Fruit fly (Drosophila melanogaster) whole organism, prepupa: ENCODE measurements around the gene Fip1.

Source experiments
- CG10631 ChIP-seq: fragments of 200-800 bp; sonication (Bioruptor generic); optimal IDR thresholded peaks from 2 replicates; lab custom pipeline; 2016; ENCODE audit warnings: missing biosample characterization, missing genetic modification characterization
- CG10669 ChIP-seq: fragments of 200-800 bp; sonication (Bioruptor generic); optimal IDR thresholded peaks from 3 replicates; lab custom pipeline; 2018; ENCODE audit warnings: missing biosample characterization, mild to moderate bottlenecking, missing genetic modification characterization, moderate library complexity
- CG11294 ChIP-seq: fragments of 200-800 bp; sonication (Bioruptor generic); IDR thresholded peaks from 2 replicates; pipeline ENCODE4 v1.3.6; 2022; ENCODE audit warnings: missing biosample characterization, missing genetic modification characterization
- CG15336 ChIP-seq: fragments of 200-800 bp; sonication (Bioruptor generic); IDR thresholded peaks from 2 replicates; pipeline ENCODE4 v1.3.6; 2022; ENCODE audit warnings: missing biosample characterization, missing genetic modification characterization
- CG1621 ChIP-seq: fragments of 200-800 bp; sonication (Bioruptor generic); optimal IDR thresholded peaks from 3 replicates; lab custom pipeline; 2018; ENCODE audit warnings: missing biosample characterization, mild to moderate bottlenecking, missing genetic modification characterization
- CG16779 ChIP-seq: fragments of 200-800 bp; sonication (Bioruptor generic); optimal IDR thresholded peaks from 3 replicates; lab custom pipeline; 2017; ENCODE audit warnings: missing biosample characterization, mild to moderate bottlenecking, missing genetic modification characterization
- CG3032 ChIP-seq: fragments of 200-800 bp; optimal IDR thresholded peaks from 2 replicates; lab custom pipeline; 2019; ENCODE audit warnings: missing biosample characterization, mild to moderate bottlenecking, missing genetic modification characterization, moderate library complexity
- CG31627 ChIP-seq: fragments of 200-800 bp; sonication (Bioruptor generic); optimal IDR thresholded peaks from 3 replicates; lab custom pipeline; 2016; ENCODE audit warnings: missing biosample characterization, missing genetic modification characterization
- CG32006 ChIP-seq: fragments of 200-800 bp; sonication (Bioruptor generic); optimal IDR thresholded peaks from 3 replicates; lab custom pipeline; 2017; ENCODE audit warnings: missing biosample characterization, mild to moderate bottlenecking, missing genetic modification characterization
- CG34406 ChIP-seq: fragments of 200-800 bp; sonication (Bioruptor generic); optimal IDR thresholded peaks from 3 replicates; lab custom pipeline; 2016; ENCODE audit warnings: missing biosample characterization, missing genetic modification characterization
- CG4318 ChIP-seq: fragments of 200-800 bp; sonication (Bioruptor generic); optimal IDR thresholded peaks from 3 replicates; lab custom pipeline; 2017; ENCODE audit warnings: missing biosample characterization, mild to moderate bottlenecking, missing genetic modification characterization
- CG6163 ChIP-seq: fragments of 200-800 bp; sonication (Bioruptor generic); IDR thresholded peaks from 3 replicates; pipeline ENCODE4 v1.3.6; 2022; ENCODE audit warnings: missing biosample characterization, missing genetic modification characterization
- CG6276 ChIP-seq: fragments of 200-800 bp; sonication (Bioruptor generic); optimal IDR thresholded peaks from 2 replicates; lab custom pipeline; 2017; ENCODE audit warnings: missing biosample characterization, mild to moderate bottlenecking, missing genetic modification characterization
- CG6792 ChIP-seq: fragments of 200-800 bp; sonication (Bioruptor generic); optimal IDR thresholded peaks from 3 replicates; lab custom pipeline; 2016; ENCODE audit warnings: missing biosample characterization, missing genetic modification characterization
- CG6808 ChIP-seq: fragments of 200-800 bp; sonication (Bioruptor generic); optimal IDR thresholded peaks from 3 replicates; lab custom pipeline; 2017; ENCODE audit warnings: missing biosample characterization, missing genetic modification characterization, mild to moderate bottlenecking, moderate library complexity, missing genetic modification reagents
- CG7368 ChIP-seq: fragments of 200-800 bp; sonication (Bioruptor generic); optimal IDR thresholded peaks from 3 replicates; lab custom pipeline; 2016; ENCODE audit warnings: missing biosample characterization, missing genetic modification characterization
- CG9139 ChIP-seq: fragments of 200-800 bp; sonication (Bioruptor generic); optimal IDR thresholded peaks from 3 replicates; lab custom pipeline; 2017; ENCODE audit warnings: missing biosample characterization, mild to moderate bottlenecking, missing genetic modification characterization
- Eip78C ChIP-seq: fragments of 200-800 bp; sonication (Bioruptor generic); peaks from one replicate; lab custom pipeline; 2016; ENCODE audit warnings: missing biosample characterization, missing genetic modification characterization
- Ets21C ChIP-seq: fragments of 200-800 bp; sonication (Bioruptor generic); optimal IDR thresholded peaks from 3 replicates; lab custom pipeline; 2016; ENCODE audit warnings: missing biosample characterization, missing genetic modification characterization
- Ets96B ChIP-seq: fragments of 200-800 bp; optimal IDR thresholded peaks from 2 replicates; lab custom pipeline; 2019; ENCODE audit warnings: missing biosample characterization, mild to moderate bottlenecking, missing genetic modification characterization, moderate library complexity
- Gug ChIP-seq: fragments of 200-800 bp; sonication (Bioruptor generic); IDR thresholded peaks from 2 replicates; pipeline ENCODE4 v1.3.6; 2022; ENCODE audit warnings: missing biosample characterization, missing genetic modification characterization
- Hr38 ChIP-seq: sonication (Bioruptor generic); optimal IDR thresholded peaks from 2 replicates; lab custom pipeline; 2016; ENCODE audit warnings: missing biosample characterization, missing genetic modification characterization
- Hr39 ChIP-seq: fragments of 200-800 bp; sonication (Bioruptor generic); optimal IDR thresholded peaks from 2 replicates; lab custom pipeline; 2016; ENCODE audit warnings: missing biosample characterization, missing genetic modification characterization
- Met ChIP-seq: fragments of 200-800 bp; sonication (Bioruptor generic); optimal IDR thresholded peaks from 3 replicates; lab custom pipeline; 2016; ENCODE audit warnings: missing biosample characterization, missing genetic modification characterization
- OdsH ChIP-seq: fragments of 200-800 bp; sonication (Bioruptor generic); optimal IDR thresholded peaks from 3 replicates; lab custom pipeline; 2016; ENCODE audit warnings: missing biosample characterization, missing genetic modification characterization
- Smox ChIP-seq: fragments of 200-800 bp; sonication (Bioruptor generic); optimal IDR thresholded peaks from 3 replicates; lab custom pipeline; 2016; ENCODE audit warnings: missing biosample characterization, missing genetic modification characterization
- Sox102F ChIP-seq: fragments of 200-800 bp; sonication (Bioruptor generic); optimal IDR thresholded peaks from 2 replicates; lab custom pipeline; 2016; ENCODE audit warnings: missing biosample characterization, mild to moderate bottlenecking, missing genetic modification characterization
- Sox14 ChIP-seq: fragments of 200-800 bp; sonication (Bioruptor generic); optimal IDR thresholded peaks from 3 replicates; lab custom pipeline; 2016; ENCODE audit warnings: missing biosample characterization, missing genetic modification characterization
- Sox15 ChIP-seq: fragments of 200-800 bp; sonication (Bioruptor generic); optimal IDR thresholded peaks from 3 replicates; lab custom pipeline; 2016; ENCODE audit warnings: missing biosample characterization, missing genetic modification characterization
- achi ChIP-seq: fragments of 200-800 bp; sonication (Bioruptor generic); optimal IDR thresholded peaks from 3 replicates; lab custom pipeline; 2016; ENCODE audit warnings: missing biosample characterization, missing genetic modification characterization
- acj6 ChIP-seq: fragments of 200-800 bp; sonication (Bioruptor generic); optimal IDR thresholded peaks from 3 replicates; lab custom pipeline; 2016; ENCODE audit warnings: missing biosample characterization, missing genetic modification characterization
- dac ChIP-seq: fragments of 200-800 bp; sonication (Bioruptor generic); optimal IDR thresholded peaks from 2 replicates; lab custom pipeline; 2017; ENCODE audit warnings: missing biosample characterization, mild to moderate bottlenecking, missing genetic modification characterization
- dsx ChIP-seq: fragments of 200-800 bp; optimal IDR thresholded peaks from 3 replicates; lab custom pipeline; 2019; ENCODE audit warnings: missing biosample characterization, mild to moderate bottlenecking, missing genetic modification characterization, moderate library complexity; ENCODE audit not compliant: poor library complexity, severe bottlenecking
- eg ChIP-seq: fragments of 200-800 bp; sonication (Bioruptor generic); IDR thresholded peaks from 3 replicates; pipeline ENCODE4 v1.3.6; 2022; ENCODE audit warnings: missing biosample characterization, missing genetic modification characterization
- fd85E ChIP-seq: fragments of 200-800 bp; sonication (Bioruptor generic); optimal IDR thresholded peaks from 3 replicates; lab custom pipeline; 2016; ENCODE audit warnings: missing biosample characterization, missing genetic modification characterization
- lz ChIP-seq: fragments of 200-800 bp; sonication (Bioruptor generic); optimal IDR thresholded peaks from 3 replicates; lab custom pipeline; 2016; ENCODE audit warnings: missing biosample characterization, missing genetic modification characterization
- net ChIP-seq: fragments of 200-800 bp; sonication (Bioruptor generic); optimal IDR thresholded peaks from 3 replicates; lab custom pipeline; 2016; ENCODE audit warnings: missing biosample characterization, missing genetic modification characterization
- salr ChIP-seq, 2 experiments: fragments of 200-800 bp; sonication (Bioruptor generic); optimal IDR thresholded peaks; 3 replicates each; lab custom pipeline; 2016 to 2018; ENCODE audit warnings: missing biosample characterization in 2 of 2, missing genetic modification characterization in 2 of 2, mild to moderate bottlenecking in 1 of 2
- topi ChIP-seq: fragments of 200-800 bp; sonication (Bioruptor generic); optimal IDR thresholded peaks from 3 replicates; lab custom pipeline; 2016; ENCODE audit warnings: missing biosample characterization, missing genetic modification characterization

Fip1 gene

DNA sequence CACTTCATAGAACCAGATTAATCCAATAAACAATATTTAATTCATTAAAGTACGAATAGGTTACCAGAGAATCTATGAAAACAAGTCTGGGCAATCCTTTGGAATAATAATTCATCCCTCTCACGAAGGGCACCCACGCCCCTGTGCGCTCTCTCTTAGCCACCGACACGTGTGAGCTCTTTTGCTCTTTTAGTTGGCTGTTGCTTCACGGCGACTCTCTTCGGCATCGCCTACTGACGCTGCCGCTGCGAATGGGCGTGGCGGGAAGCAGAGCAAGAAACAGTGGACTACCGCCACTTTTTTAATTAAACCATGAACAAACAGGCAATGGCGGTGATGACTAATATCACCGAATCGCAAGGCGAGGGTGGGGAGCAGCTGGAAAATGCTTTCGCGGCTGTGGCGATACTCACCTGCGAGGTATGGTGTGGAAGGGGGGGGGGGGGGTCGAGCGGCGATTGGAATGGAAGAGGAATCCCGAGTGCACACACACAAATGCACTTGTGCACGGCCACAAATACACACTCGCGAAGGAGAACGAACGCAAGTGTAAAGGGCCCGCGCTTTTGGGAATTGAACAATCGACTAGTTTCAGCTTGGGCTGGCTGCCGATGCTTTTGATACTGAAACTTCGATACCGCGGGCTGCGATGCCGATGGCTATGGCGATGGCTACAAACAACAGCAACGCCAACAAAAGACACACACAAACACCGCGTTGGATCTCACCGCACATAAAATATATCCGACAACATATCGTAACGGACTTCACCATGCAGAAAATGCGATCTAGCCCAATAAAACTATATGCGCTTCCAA is 6.4 kb upstream of the Fip1 start (continued):
- TF ChIP-seq Met (GFP tag; lab: Kevin White, UChicago): peak; percentile 92
- TF ChIP-seq CG32006: peak; percentile 77
- peak; percentile 51 for TF ChIP-seq CG11294
- TF ChIP-seq dac: peak; percentile 42
- peak; percentile 83 for TF ChIP-seq Ets21C (GFP tag; lab: Kevin White, UChicago)
- peak; percentile 94 for TF ChIP-seq Sox102F (GFP tag; lab: Kevin White, UChicago)
- TF ChIP-seq OdsH (GFP tag; lab: Kevin White, UChicago): peak; percentile 85
- peak; percentile 83 for TF ChIP-seq fd85E (GFP tag; lab: Kevin White, UChicago)
- peak; percentile 86 for TF ChIP-seq eg (GFP tag; lab: Robert Waterston, UW)
- peak; percentile 42 for TF ChIP-seq CG4318 (GFP tag; lab: Kevin White, UChicago)
- TF ChIP-seq Gug: peak; percentile 64
- peak; percentile 67 for TF ChIP-seq CG1621 (tag; lab: Kevin White, UChicago)
- peak; percentile 73 for TF ChIP-seq Ets96B (tag; lab: Kevin White, UChicago)
- peak; percentile 67 for TF ChIP-seq CG3032 (tag; lab: Kevin White, UChicago)
- peak; percentile 53 for TF ChIP-seq CG16779
- TF ChIP-seq CG9139: peak; percentile 38
- TF ChIP-seq CG6163: peak; percentile 92
- TF ChIP-seq dsx (GFP tag; lab: Kevin White, UChicago): peak; percentile 43
- peak; percentile 90 for TF ChIP-seq lz (GFP tag; lab: Kevin White, UChicago)
- peak; percentile 85 for TF ChIP-seq CG34406 (GFP tag; lab: Kevin White, UChicago)
- TF ChIP-seq Hr38 (GFP tag; lab: Kevin White, UChicago): no peak
- TF ChIP-seq Sox14 (GFP tag; lab: Kevin White, UChicago): peak; percentile 87
- TF ChIP-seq CG6276 (GFP tag; lab: Kevin White, UChicago): peak; percentile 64
- TF ChIP-seq net (GFP tag; lab: Kevin White, UChicago): peak; percentile 87
- peak; percentile 87 for TF ChIP-seq CG6792 (GFP tag; lab: Kevin White, UChicago)
- peak; percentile 90 for TF ChIP-seq topi (GFP tag; lab: Kevin White, UChicago)
- peak; percentile 89 for TF ChIP-seq CG31627
- TF ChIP-seq CG10631 (GFP tag; lab: Kevin White, UChicago): peak; percentile 81
- peak; percentile 89 for TF ChIP-seq achi (GFP tag; lab: Kevin White, UChicago)
- TF ChIP-seq CG7368 (GFP tag; lab: Kevin White, UChicago): peak; percentile 85
- peak; percentile 80 for TF ChIP-seq Sox15 (GFP tag; lab: Kevin White, UChicago)
- peak; percentile 58 for TF ChIP-seq CG6808

DNA sequence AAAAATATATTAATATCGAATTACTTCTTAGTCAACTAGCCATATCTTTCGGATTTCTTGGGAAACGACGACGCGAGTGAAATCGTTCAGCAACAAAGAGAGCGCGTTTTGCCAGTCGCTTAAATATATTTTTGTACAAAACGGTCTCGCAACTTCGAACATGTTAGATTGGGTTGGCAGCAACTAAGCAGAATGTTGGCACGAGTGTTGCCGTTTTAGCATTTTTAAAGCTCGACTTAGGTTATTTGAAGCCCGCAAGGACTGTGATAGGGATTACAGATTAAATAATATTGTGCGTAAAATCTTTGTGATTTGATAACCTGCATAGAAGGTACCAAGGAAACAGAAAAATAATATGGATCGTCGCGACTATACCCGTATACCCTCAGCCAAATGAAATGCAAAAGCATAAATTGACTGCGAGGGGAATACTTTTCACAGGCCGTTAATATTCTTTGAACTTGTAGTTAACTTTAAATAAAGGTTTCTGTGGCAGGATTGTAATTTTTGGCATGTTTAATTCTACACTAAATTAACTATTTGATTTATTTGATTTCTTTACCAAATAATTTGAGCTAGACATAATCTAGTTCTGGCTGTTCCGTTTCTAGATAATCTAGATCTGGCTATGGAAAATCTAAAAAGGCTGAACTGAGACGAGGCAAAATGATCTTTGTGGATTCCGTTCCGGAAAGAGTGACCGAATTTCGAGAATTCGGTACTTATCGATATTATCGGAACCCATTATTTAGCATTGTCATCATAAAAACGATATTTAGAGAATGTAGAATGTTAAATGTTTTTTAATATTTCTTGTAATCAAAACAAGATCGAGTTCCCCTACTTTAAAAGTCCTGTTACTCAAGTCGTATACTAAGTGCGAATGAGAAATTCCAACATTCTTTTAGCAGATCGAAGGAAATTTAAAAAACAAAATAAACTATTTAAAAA is 5.5 kb upstream of the Fip1 start, which contains the start of gene CG31523:
Gene CG31523, minus strand, starts transcription at position 170 of the 951 bp plus-strand sequence.
- TF ChIP-seq Eip78C (GFP tag; lab: Kevin White, UChicago) (peak; percentile 56), lz (GFP tag; lab: Kevin White, UChicago) (no peak)

dm6 chr3R:4480512-4480911 is 4.3 kb upstream of the Fip1 start, which contains the start of gene sac:
TSS of gene sac (plus strand) at chr3R:4480812.
- no peak for TF ChIP-seq CG15336 (GFP tag; lab: Robert Waterston, UW)
- no peak for TF ChIP-seq Hr39 (GFP tag; lab: Kevin White, UChicago)
- no peak for TF ChIP-seq acj6
- TF ChIP-seq salr (GFP tag; optimal IDR thresholded peaks at IDR 0.05; lab: Kevin White, UChicago): no peak
- TF ChIP-seq Smox (GFP tag; lab: Kevin White, UChicago): no peak
- no peak for TF ChIP-seq CG10669 (GFP tag; lab: Kevin White, UChicago)
- no peak for TF ChIP-seq Sox102F (GFP tag; lab: Kevin White, UChicago)
- no peak for TF ChIP-seq CG6792 (GFP tag; lab: Kevin White, UChicago)
